Worm (Caenorhabditis elegans) whole organism, late embryonic: ENCODE measurements around the gene C30H6.5.

Experiments used
- K02D7.2 ChIP-seq: sonication (generic microtip); optimal IDR thresholded peaks from 2 replicates; lab custom pipeline; 2017; ENCODE audit warnings: mild to moderate bottlenecking, missing genetic modification characterization, missing compliant biosample characterization
- ama-1 ChIP-seq: fragments of 150-350 bp; optimal IDR thresholded peaks from 2 replicates; lab custom pipeline; 2014
- ceh-19 ChIP-seq: fragments of 200-800 bp; sonication (Bioruptor generic); optimal IDR thresholded peaks from 2 replicates; lab custom pipeline; 2018; ENCODE audit warnings: mild to moderate bottlenecking, missing genetic modification characterization, missing compliant biosample characterization
- ceh-30 ChIP-seq: fragments of 150-350 bp; optimal IDR thresholded peaks from 2 replicates; lab custom pipeline; 2014; ENCODE audit warnings: missing biosample characterization, missing genetic modification characterization
- dmd-4 ChIP-seq: sonication (generic microtip); optimal IDR thresholded peaks from 2 replicates; lab custom pipeline; 2016; ENCODE audit warnings: borderline replicate concordance, missing genetic modification characterization, missing compliant biosample characterization
- elt-2 ChIP-seq: sonication (generic microtip); optimal IDR thresholded peaks from 2 replicates; lab custom pipeline; 2016; ENCODE audit warnings: missing genetic modification reagents, missing genetic modification characterization, missing compliant biosample characterization
- ets-4 ChIP-seq: sonication (generic microtip); optimal IDR thresholded peaks from 2 replicates; lab custom pipeline; 2016; ENCODE audit warnings: missing genetic modification characterization, missing compliant biosample characterization
- fkh-10 ChIP-seq: fragments of 150-350 bp; optimal IDR thresholded peaks from 2 replicates; lab custom pipeline; 2014; ENCODE audit warnings: missing biosample characterization, missing genetic modification reagents, missing genetic modification characterization
- fkh-6 ChIP-seq: sonication (generic microtip); optimal IDR thresholded peaks from 2 replicates; lab custom pipeline; 2016; ENCODE audit warnings: missing genetic modification characterization, missing compliant biosample characterization
- hlh-30 ChIP-seq: sonication (generic microtip); optimal IDR thresholded peaks from 2 replicates; lab custom pipeline; 2017; ENCODE audit warnings: antibody characterized with exemption, missing genetic modification characterization, missing compliant biosample characterization; ENCODE audit not compliant: insufficient read depth
- pqm-1 ChIP-seq: sonication (generic microtip); optimal IDR thresholded peaks from 2 replicates; lab custom pipeline; 2016; ENCODE audit warnings: missing genetic modification characterization, missing compliant biosample characterization
- unc-86 ChIP-seq: sonication (generic microtip); optimal IDR thresholded peaks from 2 replicates; lab custom pipeline; 2016; ENCODE audit warnings: missing genetic modification characterization, missing compliant biosample characterization

- TF ChIP-seq fkh-10 (GFP tag; lab: Kevin White, UChicago), result no peak
- TF ChIP-seq ama-1, result no peak
- TF ChIP-seq fkh-6, result no peak
- no peak for TF ChIP-seq ets-4
- no peak for TF ChIP-seq hlh-30
- no peak for TF ChIP-seq unc-86 (tag; lab: Kevin White, UChicago)
- no peak for TF ChIP-seq pqm-1
- no peak for TF ChIP-seq elt-2
- no peak for TF ChIP-seq K02D7.2
- no peak for TF ChIP-seq ceh-30 (tag; lab: Kevin White, UChicago)
- no peak for TF ChIP-seq ceh-19 (GFP tag; lab: Kevin White, UChicago)
- TF ChIP-seq dmd-4 (tag; lab: Kevin White, UChicago), result no peak
Measured at ce11 chrIV:17361143-17361542, 10.4 kb upstream of the C30H6.5 start, which contains the start of gene clec-202.
